Fruit fly (Drosophila melanogaster) whole organism, embryonic: ENCODE results near the gene CG17839.

Source experiments
- Atf3 ChIP-seq: fragments of 200-800 bp; sonication (Bioruptor generic); optimal IDR thresholded peaks from 3 replicates; lab custom pipeline; 2016; ENCODE audit warnings: missing biosample characterization, missing genetic modification characterization
- Bgb ChIP-seq: fragments of 200-800 bp; sonication (Bioruptor generic); IDR thresholded peaks from 2 replicates; pipeline ENCODE4 v1.3.6; 2022; ENCODE audit warnings: missing biosample characterization, missing genetic modification characterization; ENCODE audit not compliant: partially characterized antibody
- CG11723 ChIP-seq: fragments of 200-800 bp; sonication (Bioruptor generic); optimal IDR thresholded peaks from 2 replicates; lab custom pipeline; 2017; ENCODE audit warnings: missing biosample characterization, mild to moderate bottlenecking, missing genetic modification characterization
- CG13287 ChIP-seq: fragments of 200-800 bp; sonication (Bioruptor generic); IDR thresholded peaks from 2 replicates; pipeline ENCODE4 v1.3.6; 2022; ENCODE audit warnings: missing biosample characterization, missing genetic modification characterization; ENCODE audit not compliant: partially characterized antibody
- CG14710 ChIP-seq: fragments of 200-800 bp; sonication (Bioruptor generic); optimal IDR thresholded peaks from 3 replicates; lab custom pipeline; 2019; ENCODE audit warnings: missing biosample characterization, mild to moderate bottlenecking, missing genetic modification characterization, moderate library complexity
- CG15269 ChIP-seq: fragments of 200-800 bp; sonication (Bioruptor generic); optimal IDR thresholded peaks from 2 replicates; lab custom pipeline; 2018; ENCODE audit warnings: missing biosample characterization, mild to moderate bottlenecking, missing genetic modification characterization, moderate library complexity
- CG1602 ChIP-seq: fragments of 200-800 bp; sonication (Bioruptor generic); optimal IDR thresholded peaks from 3 replicates; lab custom pipeline; 2016; ENCODE audit warnings: missing biosample characterization, missing genetic modification characterization
- CG17829 ChIP-seq: fragments of 200-800 bp; optimal IDR thresholded peaks from 2 replicates; lab custom pipeline; 2019; ENCODE audit warnings: missing biosample characterization, mild to moderate bottlenecking, missing genetic modification characterization, moderate library complexity
- CG1792 ChIP-seq: fragments of 200-800 bp; sonication (Bioruptor generic); optimal IDR thresholded peaks from 2 replicates; lab custom pipeline; 2016; ENCODE audit warnings: missing biosample characterization, missing genetic modification characterization
- CG18476 ChIP-seq: fragments of 200-800 bp; sonication (Bioruptor generic); optimal IDR thresholded peaks from 2 replicates; lab custom pipeline; 2016; ENCODE audit warnings: missing biosample characterization, mild to moderate bottlenecking, missing genetic modification characterization
- CG2116 ChIP-seq: fragments of 200-800 bp; sonication (Bioruptor generic); optimal IDR thresholded peaks from 3 replicates; lab custom pipeline; 2018; ENCODE audit warnings: missing biosample characterization, mild to moderate bottlenecking, missing genetic modification characterization
- CG30403 ChIP-seq: fragments of 200-800 bp; sonication (Bioruptor generic); optimal IDR thresholded peaks from 3 replicates; lab custom pipeline; 2016; ENCODE audit warnings: missing biosample characterization, missing genetic modification characterization
- CG3065 ChIP-seq: fragments of 200-800 bp; sonication (Bioruptor generic); optimal IDR thresholded peaks from 2 replicates; lab custom pipeline; 2016; ENCODE audit warnings: missing biosample characterization, missing genetic modification characterization
- CG32772 ChIP-seq: fragments of 200-800 bp; sonication (Bioruptor generic); IDR thresholded peaks from 2 replicates; pipeline ENCODE4 v1.3.6; 2022; ENCODE audit warnings: missing biosample characterization, missing genetic modification characterization
- CG42726 ChIP-seq: fragments of 200-800 bp; sonication (Bioruptor generic); IDR thresholded peaks from 2 replicates; pipeline ENCODE4 v1.3.6; 2022; ENCODE audit warnings: missing biosample characterization, missing genetic modification characterization; ENCODE audit not compliant: partially characterized antibody
- CG6683 ChIP-seq: fragments of 200-800 bp; sonication (Bioruptor generic); optimal IDR thresholded peaks from 2 replicates; lab custom pipeline; 2017; ENCODE audit warnings: missing biosample characterization, mild to moderate bottlenecking, missing genetic modification characterization, missing genetic modification reagents
- CG6689 ChIP-seq: fragments of 200-800 bp; sonication (Bioruptor generic); IDR thresholded peaks from 2 replicates; pipeline ENCODE4 v1.3.6; 2022; ENCODE audit warnings: missing biosample characterization, missing genetic modification characterization
- CG7271 ChIP-seq: fragments of 200-800 bp; sonication (Bioruptor generic); optimal IDR thresholded peaks from 2 replicates; lab custom pipeline; 2018; ENCODE audit warnings: missing biosample characterization, mild to moderate bottlenecking, missing genetic modification characterization, moderate library complexity
- GATAe ChIP-seq: fragments of 200-800 bp; sonication (Bioruptor generic); conservative IDR thresholded peaks from 2 replicates; pipeline ENCODE4 v1.3.6; 2022; ENCODE audit warnings: missing biosample characterization, missing genetic modification characterization
- Hand ChIP-seq: fragments of 200-800 bp; sonication (Bioruptor generic); optimal IDR thresholded peaks from 2 replicates; lab custom pipeline; 2017; ENCODE audit warnings: mild to moderate bottlenecking, missing biosample characterization, missing genetic modification reagents, missing genetic modification characterization
- Hr51 ChIP-seq, 2 experiments: fragments of 200-800 bp; sonication (Bioruptor generic); optimal IDR thresholded peaks; 2 replicates in 1 of 2; 3 replicates in 1 of 2; lab custom pipeline; 2016 to 2018; ENCODE audit warnings: missing biosample characterization in 2 of 2, missing genetic modification characterization in 2 of 2, mild to moderate bottlenecking in 1 of 2, moderate library complexity in 1 of 2
- Med ChIP-seq: fragments of 200-800 bp; sonication (Bioruptor generic); peaks from one replicate; lab custom pipeline; 2016; ENCODE audit warnings: missing biosample characterization, missing genetic modification characterization, mild to moderate bottlenecking, inconsistent platforms, moderate library complexity
- NC2β ChIP-seq: fragments of 200-800 bp; sonication (Bioruptor generic); optimal IDR thresholded peaks from 2 replicates; lab custom pipeline; 2016; ENCODE audit warnings: missing biosample characterization, missing genetic modification characterization
- Nf-YC ChIP-seq: fragments of 200-800 bp; optimal IDR thresholded peaks from 3 replicates; lab custom pipeline; 2019; ENCODE audit warnings: missing biosample characterization, mild to moderate bottlenecking, missing genetic modification characterization, moderate library complexity
- TFAM ChIP-seq: fragments of 200-800 bp; sonication (Bioruptor generic); optimal IDR thresholded peaks from 2 replicates; lab custom pipeline; 2017; ENCODE audit warnings: missing biosample characterization, missing genetic modification characterization, inconsistent platforms
- Vsx1 ChIP-seq: fragments of 200-800 bp; sonication (Bioruptor generic); optimal IDR thresholded peaks from 2 replicates; lab custom pipeline; 2017; ENCODE audit warnings: missing biosample characterization, mild to moderate bottlenecking, missing genetic modification characterization, missing genetic modification reagents
- Xbp1 ChIP-seq: fragments of 200-800 bp; sonication (Bioruptor generic); optimal IDR thresholded peaks from 3 replicates; lab custom pipeline; 2016; ENCODE audit warnings: missing biosample characterization, mild to moderate bottlenecking, missing genetic modification characterization
- ac ChIP-seq: fragments of 200-800 bp; sonication (Bioruptor generic); optimal IDR thresholded peaks from 3 replicates; lab custom pipeline; 2017; ENCODE audit warnings: missing biosample characterization, mild to moderate bottlenecking, missing genetic modification characterization
- ap ChIP-seq: fragments of 200-800 bp; sonication (Bioruptor generic); IDR thresholded peaks from 2 replicates; pipeline ENCODE4 v1.3.6; 2022; ENCODE audit warnings: missing biosample characterization, missing genetic modification characterization
- cg ChIP-seq: fragments of 200-800 bp; sonication (Bioruptor generic); optimal IDR thresholded peaks from 3 replicates; lab custom pipeline; 2019; ENCODE audit warnings: missing biosample characterization, mild to moderate bottlenecking, missing genetic modification characterization, moderate library complexity
- crol ChIP-seq: fragments of 200-800 bp; sonication (Bioruptor generic); IDR thresholded peaks from 2 replicates; pipeline ENCODE4 v1.3.6; 2022; ENCODE audit warnings: missing biosample characterization, missing genetic modification characterization
- da ChIP-seq: fragments of 200-800 bp; sonication (Bioruptor generic); optimal IDR thresholded peaks from 2 replicates; lab custom pipeline; 2016; ENCODE audit warnings: missing biosample characterization, missing genetic modification characterization
- ems ChIP-seq: fragments of 200-800 bp; sonication (Bioruptor generic); optimal IDR thresholded peaks from 3 replicates; lab custom pipeline; 2016; ENCODE audit warnings: missing biosample characterization, missing genetic modification characterization
- en ChIP-seq: fragments of 200-800 bp; sonication (Bioruptor generic); optimal IDR thresholded peaks from 2 replicates; lab custom pipeline; 2016; ENCODE audit warnings: missing biosample characterization, missing genetic modification characterization
- eve ChIP-seq, 2 experiments: fragments of >200 bp; optimal IDR thresholded peaks; 2 replicates each; lab custom pipeline; 2017; ENCODE audit warnings: missing biosample characterization in 2 of 2, missing genetic modification characterization in 2 of 2
- eyg ChIP-seq: fragments of 200-800 bp; sonication (Bioruptor generic); optimal IDR thresholded peaks from 3 replicates; lab custom pipeline; 2016; ENCODE audit warnings: missing biosample characterization, missing genetic modification characterization
- insv ChIP-seq, 2 experiments: fragments of 200-800 bp; sonication (Bioruptor generic); optimal IDR thresholded peaks; 3 replicates each; lab custom pipeline; 2016 to 2018; ENCODE audit warnings: missing biosample characterization in 2 of 2, missing genetic modification characterization in 2 of 2
- inv ChIP-seq: fragments of 200-800 bp; sonication (Bioruptor generic); IDR thresholded peaks from 2 replicates; pipeline ENCODE4 v1.3.6; 2022; ENCODE audit warnings: missing biosample characterization, missing genetic modification characterization; ENCODE audit not compliant: partially characterized antibody
- mirr ChIP-seq: fragments of 200-800 bp; sonication (Bioruptor generic); optimal IDR thresholded peaks from 3 replicates; lab custom pipeline; 2018; ENCODE audit warnings: missing biosample characterization, mild to moderate bottlenecking, missing genetic modification characterization
- mld ChIP-seq: fragments of 200-800 bp; sonication (Bioruptor generic); IDR thresholded peaks from 3 replicates; pipeline ENCODE4 v1.3.6; 2022; ENCODE audit warnings: missing biosample characterization, missing genetic modification characterization; ENCODE audit not compliant: partially characterized antibody
- psq ChIP-seq: fragments of 200-800 bp; sonication (Bioruptor generic); optimal IDR thresholded peaks from 2 replicates; lab custom pipeline; 2017; ENCODE audit warnings: missing biosample characterization, missing genetic modification characterization
- scrt ChIP-seq: fragments of 200-800 bp; sonication (Bioruptor generic); optimal IDR thresholded peaks from 2 replicates; lab custom pipeline; 2018; ENCODE audit warnings: missing biosample characterization, mild to moderate bottlenecking, missing genetic modification characterization, moderate library complexity
- sim ChIP-seq: fragments of 200-800 bp; sonication (Bioruptor generic); IDR thresholded peaks from 2 replicates; pipeline ENCODE4 v1.3.6; 2022; ENCODE audit warnings: missing biosample characterization, missing genetic modification characterization
- slp2 ChIP-seq: fragments of 200-800 bp; sonication (Bioruptor generic); optimal IDR thresholded peaks from 2 replicates; lab custom pipeline; 2016; ENCODE audit warnings: missing biosample characterization, missing genetic modification characterization
- sob ChIP-seq: fragments of 200-800 bp; sonication (Bioruptor generic); IDR thresholded peaks from 2 replicates; pipeline ENCODE4 v1.3.6; 2022; ENCODE audit warnings: missing biosample characterization, missing genetic modification characterization
- stwl ChIP-seq: fragments of 200-800 bp; sonication (Bioruptor generic); optimal IDR thresholded peaks from 3 replicates; lab custom pipeline; 2018; ENCODE audit warnings: missing biosample characterization, mild to moderate bottlenecking, missing genetic modification characterization, moderate library complexity
- tgo ChIP-seq: fragments of 200-800 bp; sonication (Bioruptor generic); IDR thresholded peaks from 3 replicates; pipeline ENCODE4 v1.3.6; 2022; ENCODE audit warnings: missing biosample characterization, missing genetic modification characterization
- zfh1 ChIP-seq: fragments of 200-800 bp; sonication (Bioruptor generic); IDR thresholded peaks from 3 replicates; pipeline ENCODE4 v1.3.6; 2022; ENCODE audit warnings: missing biosample characterization, missing genetic modification characterization

CG17839 gene

dm6 chr3L:14757464-14758384 is 47.2 kb upstream of the CG17839 start, which contains the start of gene CG42507 (continued):
- TF ChIP-seq CG3065 (GFP tag; lab: Kevin White, UChicago), result no peak
- TF ChIP-seq eyg (GFP tag; lab: Kevin White, UChicago), result peak; percentile 7
- TF ChIP-seq ap (GFP tag; lab: Robert Waterston, UW), result peak; percentile 16; the same call in 1 of the 2 replicates
- no peak for TF ChIP-seq Atf3 (GFP tag; lab: Kevin White, UChicago)
- no peak for TF ChIP-seq Hr51 (GFP tag; optimal IDR thresholded peaks at IDR 0.05; lab: Kevin White, UChicago)
- peak in 1 of 2 experiments; percentile 73 for TF ChIP-seq insv (GFP tag; optimal IDR thresholded peaks at IDR 0.05; lab: Kevin White, UChicago)
- no peak for TF ChIP-seq slp2 (GFP tag; lab: Kevin White, UChicago)
- no peak for TF ChIP-seq CG32772
- TF ChIP-seq Med (GFP tag; lab: Kevin White, UChicago), result peak; percentile 84
- TF ChIP-seq CG11723 (GFP tag; lab: Kevin White, UChicago), result peak; percentile 34
- TF ChIP-seq Nf-YC (tag; lab: Kevin White, UChicago), result peak; percentile 12
- TF ChIP-seq Bgb (GFP tag; lab: Robert Waterston, UW), result 0 out of 2 replicates have a peak, but pooled peaks have one; percentile 21
- TF ChIP-seq inv, result no peak
- TF ChIP-seq scrt (GFP tag; lab: Kevin White, UChicago), result peak; percentile 61
- no peak for TF ChIP-seq CG18476 (GFP tag; lab: Kevin White, UChicago)
- peak; percentile 33 for TF ChIP-seq CG7271 (tag; lab: Kevin White, UChicago)
- TF ChIP-seq eve (GFP tag; optimal IDR thresholded peaks at IDR 0.05; lab: Kevin White, UChicago), result no peak
- no peak for TF ChIP-seq da (GFP tag; lab: Kevin White, UChicago)
- peak; percentile 90 for TF ChIP-seq cg (GFP tag; lab: Kevin White, UChicago)
- no peak for TF ChIP-seq Xbp1 (GFP tag; lab: Kevin White, UChicago)
- TF ChIP-seq crol (GFP tag; lab: Robert Waterston, UW), result peak; percentile 85
- TF ChIP-seq Vsx1 (GFP tag; lab: Kevin White, UChicago), result no peak
- peak; percentile 66 for TF ChIP-seq ac
- TF ChIP-seq TFAM (GFP tag; lab: Kevin White, UChicago), result peak; percentile 13
- no peak for TF ChIP-seq sim (GFP tag; lab: Robert Waterston, UW)
- TF ChIP-seq CG1602 (GFP tag; lab: Kevin White, UChicago), result no peak
- TF ChIP-seq CG42726 (GFP tag; lab: Robert Waterston, UW), result no peak
- TF ChIP-seq GATAe (GFP tag; lab: Robert Waterston, UW), result no peak
- TF ChIP-seq NC2β, result no peak
- TF ChIP-seq CG6683, result no peak
- TF ChIP-seq zfh1 (GFP tag; lab: Robert Waterston, UW), result peak; percentile 27; the same call in 1 of the 3 replicates
- peak; percentile 59 for TF ChIP-seq CG6689 (GFP tag; lab: Robert Waterston, UW)
- TF ChIP-seq tgo (GFP tag; lab: Robert Waterston, UW), result no peak
- no peak for TF ChIP-seq Hand (GFP tag; lab: Kevin White, UChicago)
- peak; percentile 11 for TF ChIP-seq CG14710 (tag; lab: Kevin White, UChicago)
- TF ChIP-seq mld (GFP tag; lab: Robert Waterston, UW), result no peak
- no peak; the same call in 1 of the 2 replicates for TF ChIP-seq sob (GFP tag; lab: Robert Waterston, UW)
- no peak for TF ChIP-seq CG1792
- TF ChIP-seq CG17829 (tag; lab: Kevin White, UChicago), result peak; percentile 25
- peak; percentile 46 for TF ChIP-seq ems (GFP tag; lab: Kevin White, UChicago)
- peak; percentile 80 for TF ChIP-seq mirr
- peak; percentile 31 for TF ChIP-seq CG2116 (GFP tag; lab: Kevin White, UChicago)
- peak; percentile 54 for TF ChIP-seq CG13287 (GFP tag; lab: Robert Waterston, UW)
- TF ChIP-seq en, result no peak
- TF ChIP-seq CG30403 (GFP tag; lab: Kevin White, UChicago), result no peak
- no peak for TF ChIP-seq psq (GFP tag; lab: Kevin White, UChicago)
- TF ChIP-seq CG15269 (tag; lab: Kevin White, UChicago), result peak; percentile 30
- no peak for TF ChIP-seq stwl
